Fruit fly (Drosophila melanogaster): Measurements from ENCODE around the gene CG42266.

The CG42266 gene

dm6 chr2L:16356249-16357025 lies 16.3 kb upstream of the CG42266 start, which contains the start of gene CaBP1 (continued):
- TF ChIP-seq CG1602 (GFP tag; optimal IDR thresholded peaks at IDR 0.05) (no peak), Rx (GFP tag; IDR thresholded peaks at IDR 0.05) (no peak), CG12071 (GFP tag; optimal IDR thresholded peaks at IDR 0.05) (no peak), lov (optimal IDR thresholded peaks at IDR 0.05) (no peak), lov (GFP tag; IDR thresholded peaks at IDR 0.05) (no peak), Atf3 (GFP tag; optimal IDR thresholded peaks at IDR 0.05) (no peak), unc-4 (GFP tag; IDR thresholded peaks at IDR 0.05; ENCODE audit: partially characterized antibody) (peak; percentile 98), CG12942 (GFP tag; optimal IDR thresholded peaks at IDR 0.05) (no peak), gfzf (GFP tag; optimal IDR thresholded peaks at IDR 0.05) (peak; percentile 18), HmgZ (tag; optimal IDR thresholded peaks at IDR 0.05) (no peak), Ssrp (tag; optimal IDR thresholded peaks at IDR 0.05) (no peak), CG18619 (GFP tag; optimal IDR thresholded peaks at IDR 0.05) (no peak), CG8924 (tag; optimal IDR thresholded peaks at IDR 0.05) (peak; percentile 54), Abd-B (GFP tag; optimal IDR thresholded peaks at IDR 0.05) (peak; percentile 36), bcd (GFP tag; optimal IDR thresholded peaks at IDR 0.05) (no peak), CG17361 (GFP tag; IDR thresholded peaks at IDR 0.05) (no peak), Gsc (GFP tag; IDR thresholded peaks at IDR 0.05) (no peak), CG31224 (GFP tag; IDR thresholded peaks at IDR 0.05) (no peak), Fer3 (tag; optimal IDR thresholded peaks at IDR 0.05) (no peak), Dll (GFP tag; IDR thresholded peaks at IDR 0.05; ENCODE audit: partially characterized antibody) (peak; percentile 99), CG9727 (GFP tag; optimal IDR thresholded peaks at IDR 0.05) (no peak), Dek (tag; optimal IDR thresholded peaks at IDR 0.05) (no peak), Mes4 (GFP tag; optimal IDR thresholded peaks at IDR 0.05) (no peak), jigr1 (GFP tag; IDR thresholded peaks at IDR 0.05) (no peak), lmd (GFP tag; IDR thresholded peaks at IDR 0.05) (no peak), CkIIα-i1 (GFP tag; IDR thresholded peaks at IDR 0.05) (no peak), MTF-1 (GFP tag; optimal IDR thresholded peaks at IDR 0.05; ENCODE audit: borderline replicate concordance) (no peak), fd3F (GFP tag; optimal IDR thresholded peaks at IDR 0.05) (no peak), Scr (GFP tag; IDR thresholded peaks at IDR 0.05; ENCODE audit: partially characterized antibody) (peak; percentile 98), CG7786 (GFP tag; optimal IDR thresholded peaks at IDR 0.05) (no peak), CG2678 (tag; optimal IDR thresholded peaks at IDR 0.05) (no peak), abd-A (tag; optimal IDR thresholded peaks at IDR 0.05) (peak; percentile 21), vnd (GFP tag; IDR thresholded peaks at IDR 0.05; ENCODE audit: partially characterized antibody) (peak; percentile 93), pnt (GFP tag; optimal IDR thresholded peaks at IDR 0.05) (no peak), CG12219 (GFP tag; optimal IDR thresholded peaks at IDR 0.05) (no peak), CG33213 (GFP tag; optimal IDR thresholded peaks at IDR 0.05) (no peak), nmo (GFP tag; optimal IDR thresholded peaks at IDR 0.05) (peak; percentile 52), fd96Cb (tag; optimal IDR thresholded peaks at IDR 0.05) (no peak), yki (optimal IDR thresholded peaks at IDR 0.05) (no peak), CG4424 (GFP tag; optimal IDR thresholded peaks at IDR 0.05) (no peak), CG4404 (GFP tag; IDR thresholded peaks at IDR 0.05) (no peak), Ets65A (GFP tag) (no peak), Hey (tag; optimal IDR thresholded peaks at IDR 0.05) (no peak), CG17186 (GFP tag; optimal IDR thresholded peaks at IDR 0.05) (no peak), maf-S (GFP tag; optimal IDR thresholded peaks at IDR 0.05) (no peak), org-1 (GFP tag; optimal IDR thresholded peaks at IDR 0.05) (no peak), tll (GFP tag; optimal IDR thresholded peaks at IDR 0.05) (no peak), CG2116 (GFP tag; optimal IDR thresholded peaks at IDR 0.05) (peak; percentile 80), CG8281 (tag; optimal IDR thresholded peaks at IDR 0.05) (no peak), gsb (GFP tag; IDR thresholded peaks at IDR 0.05) (no peak)

Measured in whole organism, embryonic.